Worm (Caenorhabditis elegans): ENCODE data around the gene F25E5.16.

The F25E5.16 gene

ce11 chrV:7413107-7413774, 24.8 kb upstream of the F25E5.16 start, which contains the start of gene F18E3.11 (continued):
- TF ChIP-seq php-3 (GFP tag; IDR thresholded peaks at IDR 0.05) (no peak), gei-8 (GFP tag; optimal IDR thresholded peaks at IDR 0.05) (no peak), daf-19 (GFP tag; conservative IDR thresholded peaks at IDR 0.05) (no peak), hif-1 (tag; optimal IDR thresholded peaks at IDR 0.05) (peak in 1 of 2 experiments; percentile 50), F44E2.7 (GFP tag; IDR thresholded peaks at IDR 0.05) (no peak), pqm-1 (tag; optimal IDR thresholded peaks at IDR 0.05) (no peak), ctbp-1 (GFP tag; IDR thresholded peaks at IDR 0.05) (no peak), Y5F2A.4 (GFP tag; optimal IDR thresholded peaks at IDR 0.05) (no peak), R02D3.7 (tag; optimal IDR thresholded peaks at IDR 0.05) (no peak), ama-1 (optimal IDR thresholded peaks at IDR 0.05) (peak; percentile 94), tra-1 (GFP tag; IDR thresholded peaks at IDR 0.05) (0 out of 2 replicates have a peak, but pooled peaks have one; percentile 29), F10B5.3 (tag; optimal IDR thresholded peaks at IDR 0.05) (no peak), cey-2 (tag; optimal IDR thresholded peaks at IDR 0.05; ENCODE audit: borderline replicate concordance, insufficient read depth) (no peak), snpc-4 (tag; optimal IDR thresholded peaks at IDR 0.05) (no peak), zfp-3 (GFP tag; conservative IDR thresholded peaks at IDR 0.05) (no peak), zfp-2 (tag; optimal IDR thresholded peaks at IDR 0.05) (no peak), mes-2 (tag; optimal IDR thresholded peaks at IDR 0.05; ENCODE audit: poor library complexity, severe bottlenecking) (no peak), nhr-42 (GFP tag; IDR thresholded peaks at IDR 0.05) (no peak), D1046.2 (GFP tag; IDR thresholded peaks at IDR 0.05) (no peak), zip-11 (GFP tag; IDR thresholded peaks at IDR 0.05) (no peak), ZK337.2 (GFP tag; IDR thresholded peaks at IDR 0.05) (no peak), T26A8.4 (GFP tag; IDR thresholded peaks at IDR 0.05) (0 out of 2 replicates have a peak, but pooled peaks have one; percentile 35), mxl-3 (GFP tag; optimal IDR thresholded peaks at IDR 0.05) (peak; percentile 45), daf-16 (GFP tag; optimal IDR thresholded peaks at IDR 0.05) (no peak), daf-16 (tag; optimal IDR thresholded peaks at IDR 0.05) (no peak), ZK546.5 (tag; optimal IDR thresholded peaks at IDR 0.05) (no peak), nhr-41 (GFP tag; IDR thresholded peaks at IDR 0.05) (no peak), nhr-6 (tag; optimal IDR thresholded peaks at IDR 0.05) (no peak), snpc-1.2 (GFP tag; IDR thresholded peaks at IDR 0.05) (no peak), nhr-102 (tag; optimal IDR thresholded peaks at IDR 0.05) (no peak), unc-130 (GFP tag; optimal IDR thresholded peaks at IDR 0.05) (no peak), nhr-10 (tag; optimal IDR thresholded peaks at IDR 0.05) (no peak), unc-62 (GFP tag; optimal IDR thresholded peaks at IDR 0.05 in 1 of 2) (peak in 1 of 2 experiments; percentile 80), unc-62 (tag; optimal IDR thresholded peaks at IDR 0.05) (no peak), dpl-1 (GFP tag; optimal IDR thresholded peaks at IDR 0.05) (no peak), duxl-1 (tag; optimal IDR thresholded peaks at IDR 0.05; ENCODE audit: poor library complexity) (peak; percentile 10), mdl-1 (tag; optimal IDR thresholded peaks at IDR 0.05) (peak in 1 of 2 experiments; percentile 69), lim-7 (GFP tag; IDR thresholded peaks at IDR 0.05) (no peak), ceh-62 (tag; optimal IDR thresholded peaks at IDR 0.05) (no peak), lin-13 (GFP tag; optimal IDR thresholded peaks at IDR 0.05) (no peak), dmd-6 (GFP tag; IDR thresholded peaks at IDR 0.05) (peak; percentile 23; the same call in 1 of the 2 replicates), set-16 (GFP tag; IDR thresholded peaks at IDR 0.05) (no peak), madf-9 (GFP tag; conservative IDR thresholded peaks at IDR 0.05) (no peak), rbr-2 (tag; optimal IDR thresholded peaks at IDR 0.05) (no peak), spr-3 (GFP tag; optimal IDR thresholded peaks at IDR 0.05) (no peak), ceh-82 (tag; optimal IDR thresholded peaks at IDR 0.05) (no peak), zag-1 (tag; optimal IDR thresholded peaks at IDR 0.05) (no peak), daf-12 (tag; optimal IDR thresholded peaks at IDR 0.05) (no peak), lin-38 (GFP tag; IDR thresholded peaks at IDR 0.05) (no peak), dve-1 (tag; optimal IDR thresholded peaks at IDR 0.05; ENCODE audit: insufficient read depth) (no peak), ceh-44 (GFP tag; IDR thresholded peaks at IDR 0.05) (no peak)

Measured in whole organism, L4 larva.